Fruit fly (Drosophila melanogaster) Kc167 (cell line): ENCODE measurements around the gene CG42831.

Experiments
- Myc ChIP-seq: fragments of >200 bp; optimal IDR thresholded peaks from 2 replicates; lab custom pipeline; 2017; ENCODE audit warnings: missing external identifiers
- Sin3A ChIP-seq: fragments of >200 bp; optimal IDR thresholded peaks from 2 replicates; lab custom pipeline; 2018; ENCODE audit warnings: missing external identifiers
- h ChIP-seq: fragments of >200 bp; optimal IDR thresholded peaks from 3 replicates; lab custom pipeline; 2018; ENCODE audit warnings: missing external identifiers
- insv ChIP-seq: fragments of >200 bp; optimal IDR thresholded peaks from 3 replicates; lab custom pipeline; 2018; ENCODE audit warnings: missing external identifiers
- psq ChIP-seq: fragments of >200 bp; optimal IDR thresholded peaks from 2 replicates; lab custom pipeline; 2017; ENCODE audit warnings: missing external identifiers

DNA sequence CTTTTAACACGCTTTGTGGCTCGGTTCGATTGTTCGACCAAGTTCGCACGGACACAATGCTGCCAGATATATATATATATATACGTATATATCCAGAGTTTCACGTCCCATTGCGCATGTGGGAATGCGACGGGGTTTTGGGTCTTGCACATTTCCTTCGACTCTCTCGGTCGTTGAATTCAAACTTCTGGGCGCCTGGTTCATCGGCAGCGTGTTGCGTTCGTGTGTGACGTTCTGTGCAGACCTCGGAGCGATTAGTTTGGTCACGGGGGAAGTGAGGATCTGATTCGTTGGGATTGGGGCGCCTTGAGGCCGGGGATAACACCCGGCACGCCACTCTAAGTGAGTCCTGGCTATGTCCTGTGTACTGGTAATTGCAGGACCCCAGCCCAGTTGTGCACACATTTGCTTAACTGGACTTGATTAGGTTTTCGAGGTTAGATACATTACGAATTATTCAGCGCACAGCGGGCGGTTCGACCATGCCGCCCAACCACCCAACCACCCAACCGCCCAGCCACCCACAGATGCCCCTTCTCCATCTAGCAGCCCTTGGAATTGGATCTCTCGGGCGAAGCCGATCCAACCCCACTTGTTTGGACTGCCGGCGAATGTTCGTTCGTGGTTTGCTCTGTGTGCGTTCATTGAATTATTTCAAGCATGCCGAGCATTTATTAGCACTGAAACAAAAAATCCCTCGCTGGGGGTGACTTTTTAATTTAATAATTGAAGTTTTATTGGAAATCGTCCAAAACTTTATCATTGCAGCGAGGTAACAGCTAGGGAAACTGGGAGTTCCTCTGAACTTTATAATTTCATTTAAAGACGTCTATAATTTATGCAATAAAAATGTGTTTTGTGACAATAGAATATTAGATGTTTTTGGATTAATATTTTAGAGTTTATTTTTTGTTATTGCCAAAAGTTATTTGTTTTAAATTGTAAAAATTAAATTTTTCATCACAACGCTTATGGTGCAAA is 3.3 kb downstream of the CG42831 start:
- TF ChIP-seq psq (lab: Kevin White, UChicago) (no peak), h (lab: Kevin White, UChicago) (no peak), Sin3A (no peak), Myc (lab: Kevin White, UChicago) (no peak), insv (no peak)
